Worm (Caenorhabditis elegans) whole organism, early embryonic: ENCODE data around the gene sre-32.

Experiments
- B0310.2 ChIP-seq: sonication (generic microtip); optimal IDR thresholded peaks from 2 replicates; lab custom pipeline; 2016; ENCODE audit warnings: mild to moderate bottlenecking, missing genetic modification characterization, missing compliant biosample characterization
- F13C5.2 ChIP-seq: sonication (generic microtip); optimal IDR thresholded peaks from 2 replicates; lab custom pipeline; 2017; ENCODE audit warnings: mild to moderate bottlenecking, missing genetic modification characterization, inconsistent platforms, missing compliant biosample characterization
- aly-1 ChIP-seq: sonication (generic microtip); optimal IDR thresholded peaks from 2 replicates; lab custom pipeline; 2016; ENCODE audit warnings: missing genetic modification characterization, missing compliant biosample characterization
- ama-1 ChIP-seq: fragments of 150-350 bp; optimal IDR thresholded peaks from 2 replicates; lab custom pipeline; 2014
- ceh-13 ChIP-seq: fragments of 200-800 bp; sonication (Bioruptor generic); optimal IDR thresholded peaks from 2 replicates; lab custom pipeline; 2018; ENCODE audit warnings: mild to moderate bottlenecking, missing genetic modification characterization, missing compliant biosample characterization
- ceh-36 ChIP-seq: sonication (generic microtip); optimal IDR thresholded peaks from 2 replicates; lab custom pipeline; 2016; ENCODE audit warnings: missing genetic modification characterization, inconsistent platforms, missing compliant biosample characterization
- ets-7 ChIP-seq: sonication (generic microtip); optimal IDR thresholded peaks from 2 replicates; lab custom pipeline; 2016; ENCODE audit warnings: missing genotype, missing genetic modification characterization, missing compliant biosample characterization
- flt-1 ChIP-seq: fragments of 200-800 bp; sonication (Bioruptor generic); IDR thresholded peaks from 2 replicates; pipeline ENCODE4 v1.3.6; 2022; ENCODE audit warnings: missing genetic modification characterization, missing compliant biosample characterization
- hmbx-1 ChIP-seq: sonication (generic microtip); optimal IDR thresholded peaks from 2 replicates; lab custom pipeline; 2016; ENCODE audit warnings: mild to moderate bottlenecking, missing genetic modification characterization, missing compliant biosample characterization
- hmg-4 ChIP-seq: fragments of 200-800 bp; sonication (Bioruptor generic); optimal IDR thresholded peaks from 2 replicates; lab custom pipeline; 2018; ENCODE audit warnings: mild to moderate bottlenecking, missing genetic modification characterization, missing compliant biosample characterization
- hnd-1 ChIP-seq: sonication (generic microtip); optimal IDR thresholded peaks from 2 replicates; lab custom pipeline; 2016; ENCODE audit warnings: missing genetic modification characterization, missing compliant biosample characterization
- scrt-1 ChIP-seq: fragments of 200-800 bp; sonication (Bioruptor generic); IDR thresholded peaks from 2 replicates; pipeline ENCODE4 v1.3.6; 2022; ENCODE audit warnings: missing genetic modification characterization, missing compliant biosample characterization
- sea-1 ChIP-seq: fragments of 200-800 bp; sonication (Bioruptor generic); conservative IDR thresholded peaks from 2 replicates; pipeline ENCODE4 v1.3.6; 2022; ENCODE audit warnings: missing genetic modification characterization, missing compliant biosample characterization
- tbx-11 ChIP-seq: fragments of 200-800 bp; sonication (Bioruptor generic); IDR thresholded peaks from 2 replicates; pipeline ENCODE4 v1.3.6; 2022; ENCODE audit warnings: missing genetic modification characterization, missing compliant biosample characterization
- tbx-37 ChIP-seq: fragments of 200-800 bp; sonication (Bioruptor generic); conservative IDR thresholded peaks from 2 replicates; pipeline ENCODE4 v1.3.6; 2022; ENCODE audit warnings: missing genetic modification reagents, missing genetic modification characterization, missing compliant biosample characterization
- tra-4 ChIP-seq: sonication (generic microtip); optimal IDR thresholded peaks from 2 replicates; lab custom pipeline; 2017; ENCODE audit warnings: missing genetic modification characterization, missing compliant biosample characterization

sre-32 gene

DNA sequence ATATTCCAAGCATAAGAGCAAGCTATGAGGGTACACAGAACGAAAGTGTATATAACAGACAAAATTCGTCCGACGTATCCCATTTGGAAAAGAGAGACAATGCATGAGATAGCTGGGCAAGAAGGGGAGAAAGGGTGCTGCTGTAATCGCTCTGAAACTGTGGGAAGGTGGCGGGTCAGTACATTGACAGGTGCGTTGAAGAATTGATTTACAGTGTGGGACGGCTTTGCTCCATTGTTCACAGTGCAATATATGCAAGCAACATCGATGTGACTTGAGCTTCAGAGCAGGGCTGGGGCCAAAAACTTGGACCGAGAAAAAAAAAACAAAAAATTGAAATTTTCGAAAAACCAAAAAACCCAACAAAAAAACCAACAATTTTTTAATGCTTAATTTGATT, 46.4 kb downstream of the sre-32 start, which contains the start of gene F57G9.3:
F57G9.3 (minus strand) TSS at position 101 of the 400 bp plus-strand sequence.
- TF ChIP-seq hmbx-1 (tag; lab: Kevin White, UChicago) (no peak), B0310.2 (tag; lab: Kevin White, UChicago) (no peak), aly-1 (no peak), sea-1 (GFP tag; lab: Robert Waterston, UW) (no peak), ama-1 (no peak), ets-7 (tag; lab: Kevin White, UChicago) (no peak), tra-4 (tag; lab: Kevin White, UChicago) (no peak), ceh-36 (tag; lab: Kevin White, UChicago) (no peak), tbx-37 (GFP tag; lab: Robert Waterston, UW) (no peak)

DNA sequence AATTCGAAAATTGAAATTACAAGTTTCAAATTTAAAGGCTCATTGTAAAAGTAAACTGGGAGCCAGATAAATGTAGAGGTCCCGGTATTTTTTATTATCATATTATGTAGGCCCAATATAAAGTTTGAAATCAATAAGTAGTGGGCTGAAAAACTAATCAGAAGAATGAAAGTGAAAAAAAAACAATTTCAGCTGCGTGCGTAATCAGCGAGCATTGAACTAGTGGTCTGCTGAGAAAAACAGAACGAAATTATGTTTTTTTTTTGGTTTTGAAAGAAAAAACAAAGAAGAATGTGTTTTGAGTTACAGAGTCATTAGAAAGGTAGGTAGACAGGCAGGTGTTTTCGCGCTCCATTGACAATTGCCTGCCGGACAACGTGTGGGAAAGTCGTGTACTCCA, 47.8 kb downstream of the sre-32 start, which contains the start of gene sre-31:
sre-31 (minus strand) TSS at position 101 of the 400 bp plus-strand sequence.
- TF ChIP-seq hmg-4 (GFP tag; lab: Kevin White, UChicago) (no peak), F13C5.2 (tag; lab: Kevin White, UChicago) (no peak), ama-1 (no peak), B0310.2 (tag; lab: Kevin White, UChicago) (no peak), tra-4 (tag; lab: Kevin White, UChicago) (no peak)

DNA sequence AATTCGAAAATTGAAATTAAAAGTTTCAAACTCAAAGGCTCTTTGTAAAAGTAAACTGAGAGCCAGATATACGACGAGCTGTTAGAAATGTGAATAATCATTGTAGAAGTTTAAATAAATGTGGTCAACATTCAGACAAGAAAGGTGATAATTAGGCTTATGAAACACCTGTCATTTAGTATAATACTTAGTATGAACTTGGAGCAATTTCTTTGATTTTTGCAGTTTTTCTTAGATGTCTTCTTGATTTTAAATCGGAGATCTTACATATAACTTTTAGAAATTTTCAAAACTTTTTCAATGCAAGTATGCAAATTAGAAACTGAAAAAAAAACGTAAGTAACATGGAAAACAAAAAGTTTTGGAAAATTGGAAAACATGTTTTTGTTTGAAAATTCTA, 50.1 kb downstream of the sre-32 start, which contains the start of gene sre-30:
sre-30 (minus strand) TSS at position 101 of the 400 bp plus-strand sequence.
- no peak for TF ChIP-seq scrt-1 (GFP tag; lab: Robert Waterston, UW)
- no peak for TF ChIP-seq ama-1
- no peak for TF ChIP-seq ceh-13 (GFP tag; lab: Kevin White, UChicago)
- no peak for TF ChIP-seq tra-4 (tag; lab: Kevin White, UChicago)
- no peak for TF ChIP-seq flt-1 (GFP tag; lab: Robert Waterston, UW)
- TF ChIP-seq tbx-37 (GFP tag; lab: Robert Waterston, UW): no peak
- no peak for TF ChIP-seq ceh-36 (tag; lab: Kevin White, UChicago)
- no peak for TF ChIP-seq hmbx-1 (tag; lab: Kevin White, UChicago)
- no peak for TF ChIP-seq hnd-1 (tag; lab: Kevin White, UChicago)
- no peak for TF ChIP-seq aly-1
- no peak for TF ChIP-seq tbx-11 (GFP tag; lab: Robert Waterston, UW)
